Fruit fly (Drosophila melanogaster) whole organism, embryonic: ENCODE measurements around the gene CG44000.

Experiments used
- Ada2b ChIP-seq: fragments of 200-800 bp; sonication (Bioruptor generic); IDR thresholded peaks from 2 replicates; pipeline ENCODE4 v1.3.6; 2022; ENCODE audit warnings: missing biosample characterization, missing genetic modification characterization
- Atf3 ChIP-seq: fragments of 200-800 bp; sonication (Bioruptor generic); optimal IDR thresholded peaks from 3 replicates; lab custom pipeline; 2016; ENCODE audit warnings: missing biosample characterization, missing genetic modification characterization
- Awh ChIP-seq: fragments of 200-800 bp; sonication (Bioruptor generic); IDR thresholded peaks from 2 replicates; pipeline ENCODE4, ENCODE4 v1.3.6; 2022; ENCODE audit warnings: missing biosample characterization, missing genetic modification characterization
- Bdp1 ChIP-seq: fragments of 200-800 bp; sonication (Bioruptor generic); optimal IDR thresholded peaks from 3 replicates; lab custom pipeline; 2016; ENCODE audit warnings: missing biosample characterization, missing genetic modification characterization
- CG10209 ChIP-seq: fragments of 200-800 bp; sonication (Bioruptor generic); optimal IDR thresholded peaks from 3 replicates; lab custom pipeline; 2017; ENCODE audit warnings: missing biosample characterization, mild to moderate bottlenecking, missing genetic modification characterization, missing genetic modification reagents
- CG10431 ChIP-seq: fragments of 200-800 bp; sonication (Bioruptor generic); optimal IDR thresholded peaks from 3 replicates; lab custom pipeline; 2018; ENCODE audit warnings: missing biosample characterization, mild to moderate bottlenecking, missing genetic modification characterization
- CG11696 ChIP-seq: fragments of 200-800 bp; sonication (Bioruptor generic); IDR thresholded peaks from 2 replicates; pipeline ENCODE4 v1.3.6; 2022; ENCODE audit warnings: missing biosample characterization, missing genetic modification characterization
- CG12659 ChIP-seq: fragments of 200-800 bp; sonication (Bioruptor generic); optimal IDR thresholded peaks from 3 replicates; lab custom pipeline; 2017; ENCODE audit warnings: mild to moderate bottlenecking, missing biosample characterization, missing genetic modification reagents, missing genetic modification characterization
- CG12744 ChIP-seq: fragments of 200-800 bp; sonication (Bioruptor generic); optimal IDR thresholded peaks from 2 replicates; lab custom pipeline; 2016; ENCODE audit warnings: missing biosample characterization, missing genetic modification characterization
- CG1602 ChIP-seq: fragments of 200-800 bp; sonication (Bioruptor generic); optimal IDR thresholded peaks from 3 replicates; lab custom pipeline; 2016; ENCODE audit warnings: missing biosample characterization, missing genetic modification characterization
- CG16813 ChIP-seq: fragments of 200-800 bp; sonication (Bioruptor generic); IDR thresholded peaks from 3 replicates; pipeline ENCODE4 v1.3.6; 2022; ENCODE audit warnings: missing biosample characterization, missing genetic modification characterization; ENCODE audit not compliant: partially characterized antibody
- CG17328 ChIP-seq: fragments of 200-800 bp; sonication (Bioruptor generic); IDR thresholded peaks from 2 replicates; pipeline ENCODE4 v1.3.6; 2022; ENCODE audit warnings: missing biosample characterization, missing genetic modification characterization
- CG17612 ChIP-seq: fragments of 200-800 bp; sonication (Bioruptor generic); IDR thresholded peaks from 2 replicates; pipeline ENCODE4 v1.3.6; 2022; ENCODE audit warnings: missing biosample characterization, missing genetic modification characterization
- CG17802 ChIP-seq: fragments of 200-800 bp; sonication (Bioruptor generic); optimal IDR thresholded peaks from 2 replicates; lab custom pipeline; 2018; ENCODE audit warnings: missing biosample characterization, mild to moderate bottlenecking, missing genetic modification characterization, moderate library complexity
- CG18262 ChIP-seq: fragments of 200-800 bp; optimal IDR thresholded peaks from 3 replicates; lab custom pipeline; 2019; ENCODE audit warnings: missing biosample characterization, mild to moderate bottlenecking, missing genetic modification characterization, moderate library complexity
- CG2889 ChIP-seq: fragments of 200-800 bp; sonication (Bioruptor generic); IDR thresholded peaks from 3 replicates; pipeline ENCODE4 v1.3.6; 2022; ENCODE audit warnings: missing biosample characterization, missing genetic modification characterization
- CG30020 ChIP-seq: fragments of 200-800 bp; optimal IDR thresholded peaks from 2 replicates; lab custom pipeline; 2019; ENCODE audit warnings: missing biosample characterization, mild to moderate bottlenecking, missing genetic modification characterization, moderate library complexity
- CG31388 ChIP-seq: fragments of 200-800 bp; sonication (Bioruptor generic); optimal IDR thresholded peaks from 2 replicates; lab custom pipeline; 2016; ENCODE audit warnings: missing biosample characterization, missing genetic modification characterization
- CG4328 ChIP-seq: fragments of 200-800 bp; sonication (Bioruptor generic); optimal IDR thresholded peaks from 3 replicates; lab custom pipeline; 2017; ENCODE audit warnings: missing biosample characterization, missing genetic modification reagents, missing genetic modification characterization
- CG5953 ChIP-seq: fragments of 200-800 bp; sonication (Bioruptor generic); IDR thresholded peaks from 2 replicates; pipeline ENCODE4 v1.3.6; 2022; ENCODE audit warnings: missing biosample characterization, missing genetic modification characterization
- CG6683 ChIP-seq: fragments of 200-800 bp; sonication (Bioruptor generic); optimal IDR thresholded peaks from 2 replicates; lab custom pipeline; 2017; ENCODE audit warnings: missing biosample characterization, mild to moderate bottlenecking, missing genetic modification characterization, missing genetic modification reagents
- CG6854 ChIP-seq: fragments of 200-800 bp; sonication (Bioruptor generic); optimal IDR thresholded peaks from 3 replicates; lab custom pipeline; 2017; ENCODE audit warnings: missing biosample characterization, mild to moderate bottlenecking, missing genetic modification characterization
- CG8089 ChIP-seq: fragments of 200-800 bp; sonication (Bioruptor generic); optimal IDR thresholded peaks from 3 replicates; lab custom pipeline; 2016; ENCODE audit warnings: missing biosample characterization, missing genetic modification characterization
- CG8765 ChIP-seq: fragments of 200-800 bp; sonication (Bioruptor generic); IDR thresholded peaks from 2 replicates; pipeline ENCODE4 v1.3.6; 2022; ENCODE audit warnings: missing biosample characterization, missing genetic modification characterization
- CoRest ChIP-seq: fragments of 200-800 bp; sonication (Bioruptor generic); optimal IDR thresholded peaks from 3 replicates; lab custom pipeline; 2018; ENCODE audit warnings: missing biosample characterization, mild to moderate bottlenecking, missing genetic modification characterization, moderate library complexity
- Fer2 ChIP-seq: fragments of 200-800 bp; sonication (Bioruptor generic); optimal IDR thresholded peaks from 2 replicates; lab custom pipeline; 2018; ENCODE audit warnings: missing biosample characterization, mild to moderate bottlenecking, missing genetic modification characterization, moderate library complexity
- MESR4 ChIP-seq: fragments of 200-800 bp; sonication (Bioruptor generic); optimal IDR thresholded peaks from 2 replicates; lab custom pipeline; 2018; ENCODE audit warnings: missing biosample characterization, mild to moderate bottlenecking, missing genetic modification characterization, moderate library complexity
- Neu2 ChIP-seq: fragments of 200-800 bp; sonication (Bioruptor generic); optimal IDR thresholded peaks from 3 replicates; lab custom pipeline; 2016; ENCODE audit warnings: missing biosample characterization, missing genetic modification characterization, borderline replicate concordance
- Opbp ChIP-seq: fragments of 200-800 bp; sonication (Bioruptor generic); IDR thresholded peaks from 3 replicates; pipeline ENCODE4 v1.3.6; 2022; ENCODE audit warnings: missing biosample characterization, missing genetic modification characterization; ENCODE audit not compliant: partially characterized antibody
- Rx ChIP-seq: fragments of 200-800 bp; sonication (Bioruptor generic); IDR thresholded peaks from 2 replicates; pipeline ENCODE4 v1.3.6; 2022; ENCODE audit warnings: missing biosample characterization, missing genetic modification characterization
- Sox100B ChIP-seq: fragments of 200-800 bp; sonication (Bioruptor generic); optimal IDR thresholded peaks from 3 replicates; lab custom pipeline; 2018; ENCODE audit warnings: missing biosample characterization, mild to moderate bottlenecking, missing genetic modification characterization
- Xbp1 ChIP-seq: fragments of 200-800 bp; sonication (Bioruptor generic); optimal IDR thresholded peaks from 3 replicates; lab custom pipeline; 2016; ENCODE audit warnings: missing biosample characterization, mild to moderate bottlenecking, missing genetic modification characterization
- ac ChIP-seq: fragments of 200-800 bp; sonication (Bioruptor generic); optimal IDR thresholded peaks from 3 replicates; lab custom pipeline; 2017; ENCODE audit warnings: missing biosample characterization, mild to moderate bottlenecking, missing genetic modification characterization
- chn ChIP-seq: fragments of 200-800 bp; sonication (Bioruptor generic); optimal IDR thresholded peaks from 2 replicates; lab custom pipeline; 2016; ENCODE audit warnings: missing biosample characterization, missing genetic modification characterization
- corto ChIP-seq: fragments of 200-800 bp; sonication (Bioruptor generic); optimal IDR thresholded peaks from 2 replicates; lab custom pipeline; 2016; ENCODE audit warnings: missing biosample characterization, mild to moderate bottlenecking, missing genetic modification characterization, moderate library complexity
- dati ChIP-seq: fragments of 200-800 bp; sonication (Bioruptor generic); IDR thresholded peaks from 2 replicates; pipeline ENCODE4 v1.3.6; 2022; ENCODE audit warnings: missing biosample characterization, missing genetic modification characterization
- her ChIP-seq: fragments of 200-800 bp; sonication (Bioruptor generic); optimal IDR thresholded peaks from 2 replicates; lab custom pipeline; 2016; ENCODE audit warnings: missing biosample characterization, missing genetic modification characterization
- jing ChIP-seq: fragments of 200-800 bp; sonication (Bioruptor generic); optimal IDR thresholded peaks from 2 replicates; lab custom pipeline; 2018; ENCODE audit warnings: missing biosample characterization, mild to moderate bottlenecking, missing genetic modification characterization
- lab ChIP-seq: fragments of 200-800 bp; sonication (Bioruptor generic); optimal IDR thresholded peaks from 3 replicates; lab custom pipeline; 2017; ENCODE audit warnings: missing biosample characterization, missing genetic modification characterization, mild to moderate bottlenecking, moderate library complexity, missing genetic modification reagents
- mirr ChIP-seq: fragments of 200-800 bp; sonication (Bioruptor generic); optimal IDR thresholded peaks from 3 replicates; lab custom pipeline; 2018; ENCODE audit warnings: missing biosample characterization, mild to moderate bottlenecking, missing genetic modification characterization
- mld ChIP-seq: fragments of 200-800 bp; sonication (Bioruptor generic); IDR thresholded peaks from 3 replicates; pipeline ENCODE4 v1.3.6; 2022; ENCODE audit warnings: missing biosample characterization, missing genetic modification characterization; ENCODE audit not compliant: partially characterized antibody
- pros ChIP-seq: fragments of 200-800 bp; sonication (Bioruptor generic); optimal IDR thresholded peaks from 3 replicates; lab custom pipeline; 2019; ENCODE audit warnings: missing biosample characterization, mild to moderate bottlenecking, missing genetic modification characterization, moderate library complexity
- pum ChIP-seq: fragments of 200-800 bp; sonication (Bioruptor generic); optimal IDR thresholded peaks from 2 replicates; lab custom pipeline; 2016; ENCODE audit warnings: missing biosample characterization, missing genetic modification characterization
- shn ChIP-seq: fragments of 200-800 bp; sonication (Bioruptor generic); optimal IDR thresholded peaks from 3 replicates; lab custom pipeline; 2016; ENCODE audit warnings: missing biosample characterization, missing genetic modification characterization
- tup ChIP-seq: fragments of 200-800 bp; sonication (Bioruptor generic); optimal IDR thresholded peaks from 2 replicates; lab custom pipeline; 2016; ENCODE audit warnings: missing biosample characterization, mild to moderate bottlenecking, missing genetic modification characterization, moderate library complexity
- unc-4 ChIP-seq: fragments of 200-800 bp; sonication (Bioruptor generic); IDR thresholded peaks from 2 replicates; pipeline ENCODE4 v1.3.6; 2022; ENCODE audit warnings: missing biosample characterization, missing genetic modification characterization; ENCODE audit not compliant: partially characterized antibody
- wek ChIP-seq: fragments of 200-800 bp; sonication (Bioruptor generic); optimal IDR thresholded peaks from 3 replicates; lab custom pipeline; 2018; ENCODE audit warnings: missing biosample characterization, mild to moderate bottlenecking, missing genetic modification characterization, moderate library complexity
- wor ChIP-seq: fragments of 200-800 bp; sonication (Bioruptor generic); IDR thresholded peaks from 2 replicates; pipeline ENCODE4 v1.3.6; 2022; ENCODE audit warnings: missing biosample characterization, missing genetic modification characterization

The CG44000 gene

DNA sequence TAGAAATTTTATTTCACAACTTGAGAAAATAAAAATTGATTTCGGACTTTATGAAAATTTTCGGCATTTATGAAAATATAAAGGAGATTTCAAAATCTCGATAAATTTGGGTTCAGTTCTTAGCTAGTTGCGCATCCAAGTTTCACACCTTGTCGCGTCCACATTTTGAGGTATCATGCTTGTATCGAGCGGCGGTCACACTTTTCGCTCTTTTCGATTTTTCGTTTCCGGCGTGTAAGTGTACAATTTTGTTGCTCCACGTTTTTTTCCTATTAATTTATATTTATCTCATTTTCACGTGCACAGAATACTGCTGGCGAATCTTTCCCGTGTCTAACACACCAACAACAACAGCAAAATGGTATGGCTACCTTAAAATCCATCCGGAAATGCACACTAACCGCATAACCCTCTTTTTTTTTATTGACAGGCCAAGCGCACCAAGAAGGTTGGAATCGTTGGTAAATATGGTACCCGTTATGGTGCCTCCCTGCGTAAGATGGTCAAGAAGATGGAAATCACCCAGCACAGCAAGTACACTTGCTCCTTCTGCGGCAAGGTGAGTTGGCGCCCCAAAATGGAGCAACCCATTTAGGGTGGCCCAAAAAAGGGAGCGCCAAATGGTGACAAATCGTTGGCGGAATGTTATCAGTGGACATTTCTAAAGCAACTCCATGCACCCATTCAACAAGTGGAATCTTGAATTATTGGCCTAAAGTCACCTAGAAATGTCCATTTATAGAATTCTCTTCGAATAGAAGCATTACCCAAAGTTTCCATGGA lies 27.9 kb downstream of the CG44000 start, which contains the start of gene RpL37A (continued):
- TF ChIP-seq tup (GFP tag; lab: Kevin White, UChicago) (peak; percentile 30), Rx (GFP tag; lab: Robert Waterston, UW) (peak; percentile 78), CG30020 (tag; lab: Kevin White, UChicago) (peak; percentile 53), CG6854 (peak; percentile 84), corto (GFP tag; lab: Kevin White, UChicago) (peak; percentile 7), Sox100B (GFP tag; lab: Kevin White, UChicago) (peak; percentile 80), CG18262 (tag; lab: Kevin White, UChicago) (peak; percentile 69), Ada2b (peak; percentile 43; the same call in 1 of the 2 replicates), CG1602 (GFP tag; lab: Kevin White, UChicago) (no peak), CG6683 (GFP tag; lab: Kevin White, UChicago) (peak; percentile 64), CG16813 (GFP tag; lab: Robert Waterston, UW) (no peak), lab (GFP tag; lab: Kevin White, UChicago) (peak; percentile 94), CG12659 (GFP tag; lab: Kevin White, UChicago) (peak; percentile 92), CG8089 (GFP tag; lab: Kevin White, UChicago) (peak; percentile 71), shn (GFP tag; lab: Kevin White, UChicago) (peak; percentile 47), Opbp (GFP tag; lab: Robert Waterston, UW) (peak; percentile 48; the same call in 1 of the 3 replicates), CoRest (tag; lab: Kevin White, UChicago) (peak; percentile 68), CG11696 (GFP tag; lab: Robert Waterston, UW) (0 out of 2 replicates have a peak, but pooled peaks have one; percentile 32), MESR4 (GFP tag; lab: Kevin White, UChicago) (peak; percentile 98), Neu2 (peak; percentile 17), CG17802 (tag; lab: Kevin White, UChicago) (peak; percentile 68), CG10431 (peak; percentile 85), Xbp1 (GFP tag; lab: Kevin White, UChicago) (peak; percentile 75), pum (GFP tag; lab: Kevin White, UChicago) (peak; percentile 46), chn (GFP tag; lab: Kevin White, UChicago) (peak; percentile 38), dati (0 out of 2 replicates have a peak, but pooled peaks have one; percentile 21), wor (GFP tag; lab: Robert Waterston, UW) (no peak), wek (GFP tag; lab: Kevin White, UChicago) (peak; percentile 79), CG17612 (GFP tag; lab: Robert Waterston, UW) (no peak; the same call in 1 of the 2 replicates), CG17328 (GFP tag; lab: Robert Waterston, UW) (peak; percentile 77), ac (peak; percentile 59), Atf3 (GFP tag; lab: Kevin White, UChicago) (no peak), pros (GFP tag; lab: Kevin White, UChicago) (peak; percentile 4), CG5953 (peak; percentile 69), CG8765 (GFP tag; lab: Robert Waterston, UW) (no peak), jing (GFP tag; lab: Kevin White, UChicago) (no peak), her (peak; percentile 92), CG4328 (peak; percentile 86), Fer2 (tag; lab: Kevin White, UChicago) (peak; percentile 41), CG2889 (GFP tag; lab: Robert Waterston, UW) (no peak), Awh (peak; percentile 53; the same call in 1 of the 2 replicates), mirr (peak; percentile 75), CG31388 (GFP tag; lab: Kevin White, UChicago) (no peak), CG10209 (GFP tag; lab: Kevin White, UChicago) (peak; percentile 81), CG12744 (GFP tag; lab: Kevin White, UChicago) (peak; percentile 71), Bdp1 (GFP tag; lab: Kevin White, UChicago) (peak; percentile 62), unc-4 (peak; percentile 32; the same call in 1 of the 2 replicates), mld (no peak)
